Fruit fly (Drosophila melanogaster): Measurements from ENCODE around the gene Eip75B.

Eip75B gene

dm6 chr3L:18064632-18065482 lies at the start of gene Eip75B:
TSS of gene Eip75B (minus strand) at chr3L:18064696.
- TF ChIP-seq CG17801 (GFP tag; optimal IDR thresholded peaks at IDR 0.05; ENCODE audit: partially characterized antibody) = no peak

- TF ChIP-seq CG17801 (GFP tag; optimal IDR thresholded peaks at IDR 0.05; ENCODE audit: partially characterized antibody) = no peak
Measured at dm6 chr3L:18112669-18113068, 48.2 kb upstream of the Eip75B start, which contains the start of the genes CG32195 and CG7341. TSS of gene CG32195 (plus strand) at chr3L:18112959. TSS of gene CG7341 (plus strand) at chr3L:18112959.

- no peak for TF ChIP-seq CG17801 (GFP tag; optimal IDR thresholded peaks at IDR 0.05; ENCODE audit: partially characterized antibody)
Measured at dm6 chr3L:18109459-18109863, 45.0 kb upstream of the Eip75B start, which contains the start of the genes Polr3D and mus304. TSS of gene Polr3D (minus strand) at chr3L:18109574. TSS of gene mus304 (plus strand) at chr3L:18109814.

- TF ChIP-seq CG17801 (GFP tag; optimal IDR thresholded peaks at IDR 0.05; ENCODE audit: partially characterized antibody) = no peak
Measured at dm6 chr3L:18106021-18106944, 41.8 kb upstream of the Eip75B start, which contains the start of the genes CG13698 and mRpS26. TSS of gene CG13698 (minus strand) at chr3L:18106149. TSS of gene mRpS26 (plus strand) at chr3L:18106579.

dm6 chr3L:18105343-18106020 lies 41.0 kb upstream of the Eip75B start:
- no peak for TF ChIP-seq CG17801 (GFP tag; optimal IDR thresholded peaks at IDR 0.05; ENCODE audit: partially characterized antibody)

dm6 chr3L:18102161-18102565 lies 37.7 kb upstream of the Eip75B start:
- no peak for TF ChIP-seq CG17801 (GFP tag; optimal IDR thresholded peaks at IDR 0.05; ENCODE audit: partially characterized antibody)

dm6 chr3L:18101421-18101996 lies 37.0 kb upstream of the Eip75B start:
- peak; percentile 48 for TF ChIP-seq CG17801 (GFP tag; optimal IDR thresholded peaks at IDR 0.05; ENCODE audit: partially characterized antibody)

- no peak for TF ChIP-seq CG17801 (GFP tag; optimal IDR thresholded peaks at IDR 0.05; ENCODE audit: partially characterized antibody)
Measured at dm6 chr3L:18099715-18100114, 35.2 kb upstream of the Eip75B start.

- no peak for TF ChIP-seq CG17801 (GFP tag; optimal IDR thresholded peaks at IDR 0.05; ENCODE audit: partially characterized antibody)
Measured at dm6 chr3L:18096726-18097125, 32.2 kb upstream of the Eip75B start.

dm6 chr3L:18093875-18094274 lies 29.4 kb upstream of the Eip75B start:
- TF ChIP-seq CG17801 (GFP tag; optimal IDR thresholded peaks at IDR 0.05; ENCODE audit: partially characterized antibody) = no peak

- TF ChIP-seq CG17801 (GFP tag; optimal IDR thresholded peaks at IDR 0.05; ENCODE audit: partially characterized antibody) = no peak
Measured at dm6 chr3L:18088027-18088426, 23.5 kb upstream of the Eip75B start.

dm6 chr3L:18086754-18087685 lies 22.5 kb upstream of the Eip75B start, which contains the start of gene CG34253:
TSS of gene CG34253 (minus strand) at chr3L:18087320.
- TF ChIP-seq CG17801 (GFP tag; optimal IDR thresholded peaks at IDR 0.05; ENCODE audit: partially characterized antibody) = no peak

- TF ChIP-seq CG17801 (GFP tag; optimal IDR thresholded peaks at IDR 0.05; ENCODE audit: partially characterized antibody) = no peak
Measured at dm6 chr3L:18083994-18084393, 19.5 kb upstream of the Eip75B start.

Data from ovary, adult (tissue).